Fruit fly (Drosophila melanogaster) whole organism, embryonic: ENCODE measurements around the gene CG11560.

ENCODE experiments used
- CG11696 ChIP-seq: fragments of 200-800 bp; sonication (Bioruptor generic); IDR thresholded peaks from 2 replicates; pipeline ENCODE4 v1.3.6; 2022; ENCODE audit warnings: missing biosample characterization, missing genetic modification characterization
- CG13894 ChIP-seq: fragments of 200-800 bp; sonication (Bioruptor generic); optimal IDR thresholded peaks from 3 replicates; lab custom pipeline; 2018; ENCODE audit warnings: missing biosample characterization, mild to moderate bottlenecking, missing genetic modification characterization, moderate library complexity
- CG14050 ChIP-seq: fragments of 200-800 bp; sonication (Bioruptor generic); IDR thresholded peaks from 3 replicates; pipeline ENCODE4 v1.3.6; 2022; ENCODE audit warnings: missing biosample characterization, missing genetic modification characterization
- CG15073 ChIP-seq: fragments of 200-800 bp; sonication (Bioruptor generic); optimal IDR thresholded peaks from 2 replicates; lab custom pipeline; 2016; ENCODE audit warnings: missing biosample characterization, missing genetic modification characterization
- CG15479 ChIP-seq: fragments of 200-800 bp; sonication (Bioruptor generic); optimal IDR thresholded peaks from 3 replicates; lab custom pipeline; 2019; ENCODE audit warnings: missing biosample characterization, mild to moderate bottlenecking, missing genetic modification characterization, moderate library complexity
- CG1603 ChIP-seq: fragments of 200-800 bp; sonication (Bioruptor generic); optimal IDR thresholded peaks from 2 replicates; lab custom pipeline; 2019; ENCODE audit warnings: missing biosample characterization, mild to moderate bottlenecking, missing genetic modification characterization, moderate library complexity
- CG1647 ChIP-seq: fragments of 200-800 bp; sonication (Bioruptor generic); optimal IDR thresholded peaks from 3 replicates; lab custom pipeline; 2016; ENCODE audit warnings: missing biosample characterization, missing genetic modification characterization
- CG16815 ChIP-seq: fragments of 200-800 bp; sonication (Bioruptor generic); optimal IDR thresholded peaks from 3 replicates; lab custom pipeline; 2017; ENCODE audit warnings: missing biosample characterization, mild to moderate bottlenecking, missing genetic modification characterization
- CG17186 ChIP-seq: fragments of 200-800 bp; sonication (Bioruptor generic); optimal IDR thresholded peaks from 3 replicates; lab custom pipeline; 2017; ENCODE audit warnings: missing biosample characterization, missing genetic modification reagents, missing genetic modification characterization
- CG17328 ChIP-seq: fragments of 200-800 bp; sonication (Bioruptor generic); IDR thresholded peaks from 2 replicates; pipeline ENCODE4 v1.3.6; 2022; ENCODE audit warnings: missing biosample characterization, missing genetic modification characterization
- CG18262 ChIP-seq: fragments of 200-800 bp; optimal IDR thresholded peaks from 3 replicates; lab custom pipeline; 2019; ENCODE audit warnings: missing biosample characterization, mild to moderate bottlenecking, missing genetic modification characterization, moderate library complexity
- CG2199 ChIP-seq: fragments of 200-800 bp; sonication (Bioruptor generic); IDR thresholded peaks from 3 replicates; pipeline ENCODE4 v1.3.6; 2022; ENCODE audit warnings: missing biosample characterization, missing genetic modification characterization
- CG2678 ChIP-seq: fragments of 200-800 bp; sonication (Bioruptor generic); optimal IDR thresholded peaks from 3 replicates; lab custom pipeline; 2019; ENCODE audit warnings: missing biosample characterization, mild to moderate bottlenecking, missing genetic modification characterization, moderate library complexity
- CG2875 ChIP-seq: fragments of 200-800 bp; sonication (Bioruptor generic); optimal IDR thresholded peaks from 2 replicates; lab custom pipeline; 2017; ENCODE audit warnings: missing biosample characterization, mild to moderate bottlenecking, missing genetic modification characterization, missing genetic modification reagents
- CG32532 ChIP-seq: fragments of 200-800 bp; sonication (Bioruptor generic); IDR thresholded peaks from 2 replicates; pipeline ENCODE4 v1.3.6; 2022; ENCODE audit warnings: missing biosample characterization, missing genetic modification characterization
- CG6765 ChIP-seq: fragments of 200-800 bp; sonication (Bioruptor generic); optimal IDR thresholded peaks from 3 replicates; lab custom pipeline; 2017; ENCODE audit warnings: missing biosample characterization, mild to moderate bottlenecking, missing genetic modification characterization
- CG7987 ChIP-seq: fragments of 200-800 bp; sonication (Bioruptor generic); optimal IDR thresholded peaks from 2 replicates; lab custom pipeline; 2018; ENCODE audit warnings: missing biosample characterization, mild to moderate bottlenecking, missing genetic modification characterization, moderate library complexity
- CHES-1-like ChIP-seq: fragments of 200-800 bp; sonication (Bioruptor generic); optimal IDR thresholded peaks from 2 replicates; lab custom pipeline; 2016; ENCODE audit warnings: missing biosample characterization, missing genetic modification characterization
- Chrac-16 ChIP-seq: fragments of 200-800 bp; sonication (Bioruptor generic); optimal IDR thresholded peaks from 3 replicates; lab custom pipeline; 2016; ENCODE audit warnings: missing biosample characterization, missing genetic modification characterization
- Dek ChIP-seq: fragments of 200-800 bp; sonication (Bioruptor generic); optimal IDR thresholded peaks from 3 replicates; lab custom pipeline; 2019; ENCODE audit warnings: missing biosample characterization, mild to moderate bottlenecking, missing genetic modification characterization, moderate library complexity
- Lhr ChIP-seq: fragments of 200-800 bp; sonication (Bioruptor generic); optimal IDR thresholded peaks from 3 replicates; lab custom pipeline; 2017; ENCODE audit warnings: mild to moderate bottlenecking, missing biosample characterization, missing genetic modification reagents, missing genetic modification characterization
- Lpt ChIP-seq: fragments of >200 bp; optimal IDR thresholded peaks from 2 replicates; lab custom pipeline; 2018; ENCODE audit warnings: missing biosample characterization, missing genetic modification characterization
- MTF-1 ChIP-seq: fragments of 200-800 bp; sonication (Bioruptor generic); optimal IDR thresholded peaks from 2 replicates; lab custom pipeline; 2018; ENCODE audit warnings: missing biosample characterization, mild to moderate bottlenecking, missing genetic modification characterization, borderline replicate concordance
- Side ChIP-seq: fragments of 200-800 bp; sonication (Bioruptor generic); optimal IDR thresholded peaks from 2 replicates; lab custom pipeline; 2016; ENCODE audit warnings: missing biosample characterization, missing genetic modification characterization
- TFAM ChIP-seq: fragments of 200-800 bp; sonication (Bioruptor generic); optimal IDR thresholded peaks from 2 replicates; lab custom pipeline; 2017; ENCODE audit warnings: missing biosample characterization, missing genetic modification characterization, inconsistent platforms
- Tbp ChIP-seq: fragments of >200 bp; optimal IDR thresholded peaks from 2 replicates; lab custom pipeline; 2018; ENCODE audit warnings: missing biosample characterization, missing genetic modification characterization
- Xrp1 ChIP-seq: fragments of 200-800 bp; sonication (Bioruptor generic); IDR thresholded peaks from 2 replicates; pipeline ENCODE4 v1.3.6; 2022; ENCODE audit warnings: missing biosample characterization, missing genetic modification characterization
- bigmax ChIP-seq: fragments of 200-800 bp; sonication (Bioruptor generic); optimal IDR thresholded peaks from 2 replicates; lab custom pipeline; 2018; ENCODE audit warnings: missing biosample characterization, mild to moderate bottlenecking, missing genetic modification characterization
- chm ChIP-seq: fragments of 200-800 bp; sonication (Bioruptor generic); IDR thresholded peaks from 2 replicates; pipeline ENCODE4 v1.3.6; 2022; ENCODE audit warnings: missing biosample characterization, missing genetic modification characterization
- corto ChIP-seq: fragments of 200-800 bp; sonication (Bioruptor generic); optimal IDR thresholded peaks from 2 replicates; lab custom pipeline; 2016; ENCODE audit warnings: missing biosample characterization, mild to moderate bottlenecking, missing genetic modification characterization, moderate library complexity
- crp ChIP-seq, 2 experiments: fragments of 200-800 bp; sonication (Bioruptor generic); optimal IDR thresholded peaks; 2 replicates in 1 of 2; 3 replicates in 1 of 2; lab custom pipeline; 2017; ENCODE audit warnings: missing biosample characterization in 2 of 2, missing genetic modification characterization in 2 of 2, mild to moderate bottlenecking in 1 of 2, moderate library complexity in 1 of 2
- emc ChIP-seq: fragments of 200-800 bp; sonication (Bioruptor generic); optimal IDR thresholded peaks from 2 replicates; lab custom pipeline; 2016; ENCODE audit warnings: missing biosample characterization, missing genetic modification characterization
- fd102C ChIP-seq: fragments of 200-800 bp; sonication (Bioruptor generic); optimal IDR thresholded peaks from 2 replicates; lab custom pipeline; 2018; ENCODE audit warnings: missing biosample characterization, mild to moderate bottlenecking, missing genetic modification characterization, moderate library complexity
- fu2 ChIP-seq: fragments of 200-800 bp; sonication (Bioruptor generic); optimal IDR thresholded peaks from 2 replicates; lab custom pipeline; 2016; ENCODE audit warnings: missing biosample characterization, missing genetic modification characterization
- gfzf ChIP-seq: fragments of 200-800 bp; sonication (Bioruptor generic); optimal IDR thresholded peaks from 2 replicates; lab custom pipeline; 2016; ENCODE audit warnings: missing biosample characterization, mild to moderate bottlenecking, missing genetic modification characterization, moderate library complexity
- gt ChIP-seq: fragments of 200-800 bp; sonication (Bioruptor generic); IDR thresholded peaks from 2 replicates; pipeline ENCODE4 v1.3.6; 2022; ENCODE audit warnings: missing biosample characterization, missing genetic modification characterization
- jigr1 ChIP-seq: fragments of 200-800 bp; sonication (Bioruptor generic); IDR thresholded peaks from 3 replicates; pipeline ENCODE4 v1.3.6; 2022; ENCODE audit warnings: missing biosample characterization, missing genetic modification characterization
- nom ChIP-seq: fragments of 200-800 bp; sonication (Bioruptor generic); optimal IDR thresholded peaks from 2 replicates; lab custom pipeline; 2017; ENCODE audit warnings: missing biosample characterization, missing genetic modification characterization, mild to moderate bottlenecking, moderate library complexity, missing genetic modification reagents
- pb ChIP-seq: fragments of 200-800 bp; sonication (Bioruptor generic); optimal IDR thresholded peaks from 3 replicates; lab custom pipeline; 2016; ENCODE audit warnings: missing biosample characterization, missing genetic modification characterization
- pho ChIP-seq: fragments of 200-800 bp; sonication (Bioruptor generic); optimal IDR thresholded peaks from 2 replicates; lab custom pipeline; 2016; ENCODE audit warnings: missing biosample characterization, missing genetic modification characterization
- sc ChIP-seq, 3 experiments: fragments of >200 bp in 2 of 3; fragments of 200-800 bp in 1 of 3; sonication (Bioruptor generic) in 1 of 3; optimal IDR thresholded peaks; 2 replicates in 2 of 3; 3 replicates in 1 of 3; lab custom pipeline; 2017; ENCODE audit warnings: mild to moderate bottlenecking in 1 of 3, missing biosample characterization in 1 of 3, missing genetic modification characterization in 1 of 3, missing genetic modification reagents in 1 of 3
- schlank ChIP-seq: fragments of 200-800 bp; sonication (Bioruptor generic); optimal IDR thresholded peaks from 2 replicates; lab custom pipeline; 2018; ENCODE audit warnings: missing biosample characterization, mild to moderate bottlenecking, missing genetic modification characterization
- sens ChIP-seq: fragments of 200-800 bp; sonication (Bioruptor generic); peaks from one replicate; lab custom pipeline; 2016; ENCODE audit warnings: missing biosample characterization, missing genetic modification characterization
- sna ChIP-seq: fragments of 200-800 bp; sonication (Bioruptor generic); IDR thresholded peaks from 2 replicates; pipeline ENCODE4 v1.3.6; 2022; ENCODE audit warnings: missing biosample characterization, missing genetic modification characterization; ENCODE audit not compliant: partially characterized antibody
- so ChIP-seq: fragments of 200-800 bp; sonication (Bioruptor generic); IDR thresholded peaks from 3 replicates; pipeline ENCODE4 v1.3.6; 2022; ENCODE audit warnings: missing biosample characterization, missing genetic modification characterization
- tgo ChIP-seq: fragments of 200-800 bp; sonication (Bioruptor generic); IDR thresholded peaks from 3 replicates; pipeline ENCODE4 v1.3.6; 2022; ENCODE audit warnings: missing biosample characterization, missing genetic modification characterization
- trem ChIP-seq: fragments of 200-800 bp; optimal IDR thresholded peaks from 3 replicates; lab custom pipeline; 2019; ENCODE audit warnings: missing biosample characterization, mild to moderate bottlenecking, missing genetic modification characterization, moderate library complexity
- trh ChIP-seq: fragments of 200-800 bp; sonication (Bioruptor generic); optimal IDR thresholded peaks from 2 replicates; lab custom pipeline; 2016; ENCODE audit warnings: missing biosample characterization, missing genetic modification characterization
- wdn ChIP-seq: fragments of 200-800 bp; sonication (Bioruptor generic); IDR thresholded peaks from 2 replicates; pipeline ENCODE4 v1.3.6; 2022; ENCODE audit warnings: missing biosample characterization, missing genetic modification characterization
- zfh2 ChIP-seq: fragments of 200-800 bp; sonication (Bioruptor generic); optimal IDR thresholded peaks from 2 replicates; lab custom pipeline; 2016; ENCODE audit warnings: missing biosample characterization, missing genetic modification characterization

Gene CG11560

dm6 chr3L:12124975-12125374 is 5.2 kb downstream of the CG11560 start, which contains the start of gene yps (continued):
- peak; percentile 97 for TF ChIP-seq schlank
- peak; percentile 99 for TF ChIP-seq CG6765 (GFP tag; lab: Kevin White, UChicago)
- peak; percentile 93 for TF ChIP-seq CG32532 (GFP tag; lab: Robert Waterston, UW)
- TF ChIP-seq sna (GFP tag; lab: Robert Waterston, UW) = peak; percentile 29; the same call in 1 of the 2 replicates
- peak; percentile 95 for TF ChIP-seq CG2875 (GFP tag; lab: Kevin White, UChicago)
- peak; percentile 88 for TF ChIP-seq wdn (GFP tag; lab: Robert Waterston, UW)
- TF ChIP-seq emc (GFP tag; lab: Kevin White, UChicago) = peak; percentile 86
- peak; percentile 96 for TF ChIP-seq pb (GFP tag; lab: Kevin White, UChicago)
- TF ChIP-seq TFAM (GFP tag; lab: Kevin White, UChicago) = peak; percentile 87
- peak; percentile 97 for TF ChIP-seq CG1603 (tag; lab: Kevin White, UChicago)
- peak; percentile 84 for TF ChIP-seq CG2678 (tag; lab: Kevin White, UChicago)
- peak; percentile 88 for TF ChIP-seq trem (tag; lab: Kevin White, UChicago)
- TF ChIP-seq CG7987 (GFP tag; lab: Kevin White, UChicago) = peak; percentile 100
- peak; percentile 98 for TF ChIP-seq sens (GFP tag; lab: Kevin White, UChicago)
- peak; percentile 93 for TF ChIP-seq nom (GFP tag; lab: Kevin White, UChicago)
- TF ChIP-seq CG11696 (GFP tag; lab: Robert Waterston, UW) = peak; percentile 79
- TF ChIP-seq jigr1 (GFP tag; lab: Robert Waterston, UW) = no peak
- peak; percentile 83 for TF ChIP-seq fu2
- peak; percentile 56; the same call in 1 of the 2 replicates for TF ChIP-seq Xrp1 (GFP tag; lab: Robert Waterston, UW)
- peak; percentile 97 for TF ChIP-seq fd102C (GFP tag; lab: Kevin White, UChicago)
- no peak for TF ChIP-seq CG15073
- peak; percentile 96 for TF ChIP-seq CHES-1-like (GFP tag; lab: Kevin White, UChicago)
- peak; percentile 86 for TF ChIP-seq CG18262 (tag; lab: Kevin White, UChicago)
- peak in 1 of 2 experiments; percentile 66 for TF ChIP-seq crp (GFP tag; optimal IDR thresholded peaks at IDR 0.05; lab: Kevin White, UChicago)
- TF ChIP-seq zfh2 = peak; percentile 81
- peak; percentile 59; the same call in 2 of the 3 replicates for TF ChIP-seq CG2199 (GFP tag; lab: Robert Waterston, UW)
- peak; percentile 83 for TF ChIP-seq tgo (GFP tag; lab: Robert Waterston, UW)
- TF ChIP-seq chm (GFP tag; lab: Robert Waterston, UW) = peak; percentile 98
- TF ChIP-seq Lpt (GFP tag; lab: Kevin White, UChicago) = no peak
- TF ChIP-seq gt (GFP tag; lab: Robert Waterston, UW) = peak; percentile 55
- peak; percentile 91 for TF ChIP-seq CG13894
- TF ChIP-seq pho (GFP tag; lab: Kevin White, UChicago) = peak; percentile 87
- TF ChIP-seq Side (GFP tag; lab: Kevin White, UChicago) = peak; percentile 97
- peak; percentile 85 for TF ChIP-seq Dek (tag; lab: Kevin White, UChicago)
- no peak for TF ChIP-seq Tbp (GFP tag; lab: Kevin White, UChicago)
- TF ChIP-seq CG16815 (GFP tag; lab: Kevin White, UChicago) = peak; percentile 55
- TF ChIP-seq gfzf (GFP tag; lab: Kevin White, UChicago) = peak; percentile 39
- TF ChIP-seq CG17186 (GFP tag; lab: Kevin White, UChicago) = peak; percentile 100
- peak; percentile 93 for TF ChIP-seq trh (GFP tag; lab: Kevin White, UChicago)
- TF ChIP-seq so (GFP tag; lab: Robert Waterston, UW) = peak; percentile 90
- TF ChIP-seq CG1647 = peak; percentile 92
- peak; percentile 1 for TF ChIP-seq CG15479
- peak; percentile 90 for TF ChIP-seq bigmax
- no peak for TF ChIP-seq sc (optimal IDR thresholded peaks at IDR 0.05; lab: Kevin White, UChicago)
- TF ChIP-seq sc (GFP tag; optimal IDR thresholded peaks at IDR 0.05; lab: Kevin White, UChicago) = peak; percentile 90
- peak; percentile 64 for TF ChIP-seq Chrac-16 (GFP tag; lab: Kevin White, UChicago)
- TF ChIP-seq CG17328 (GFP tag; lab: Robert Waterston, UW) = peak; percentile 98
- peak; percentile 46 for TF ChIP-seq corto (GFP tag; lab: Kevin White, UChicago)
- TF ChIP-seq Lhr (GFP tag; lab: Kevin White, UChicago) = peak; percentile 89
- TF ChIP-seq CG14050 = peak; percentile 87
- peak; percentile 99 for TF ChIP-seq MTF-1 (GFP tag; lab: Kevin White, UChicago)
